Worm (Caenorhabditis elegans) whole organism, young adult: Measurements from ENCODE around the gene idpp-1.

ENCODE experiments used
- B0019.2 ChIP-seq: fragments of 200-800 bp; sonication (Bioruptor generic); conservative IDR thresholded peaks from 2 replicates; pipeline ENCODE4 v1.3.6; 2022; ENCODE audit warnings: missing genetic modification reagents, missing genetic modification characterization, missing compliant biosample characterization
- C17E4.6 ChIP-seq: fragments of 200-800 bp; sonication (Bioruptor generic); IDR thresholded peaks from 2 replicates; pipeline ENCODE4 v1.3.6; 2022; ENCODE audit warnings: missing genetic modification reagents, missing genetic modification characterization, missing compliant biosample characterization
- F49E8.2 ChIP-seq: sonication (generic microtip); optimal IDR thresholded peaks from 3 replicates; lab custom pipeline; 2017; ENCODE audit warnings: missing genetic modification characterization, mild to moderate bottlenecking, missing compliant biosample characterization, antibody characterized with exemption, moderate library complexity; ENCODE audit not compliant: insufficient read depth
- Y53G8AR.9 ChIP-seq: fragments of 200-800 bp; sonication (Bioruptor generic); conservative IDR thresholded peaks from 2 replicates; pipeline ENCODE4 v1.3.6; 2022; ENCODE audit warnings: missing genetic modification reagents, missing genetic modification characterization, missing compliant biosample characterization
- Y56A3A.18 ChIP-seq: fragments of 200-800 bp; sonication (Bioruptor generic); IDR thresholded peaks from 2 replicates; pipeline ENCODE4 v1.3.6; 2022; ENCODE audit warnings: missing genetic modification reagents, missing genetic modification characterization, missing compliant biosample characterization
- Y95B8A.8 ChIP-seq: fragments of 200-800 bp; sonication (Bioruptor generic); IDR thresholded peaks from 2 replicates; pipeline ENCODE4 v1.3.6; 2022; ENCODE audit warnings: missing genetic modification reagents, missing genetic modification characterization, missing compliant biosample characterization
- aptf-2 ChIP-seq: fragments of 200-800 bp; sonication (Bioruptor generic); conservative IDR thresholded peaks from 2 replicates; pipeline ENCODE4 v1.3.6; 2022; ENCODE audit warnings: missing genetic modification reagents, missing genetic modification characterization, missing compliant biosample characterization
- atf-7 ChIP-seq: sonication (generic microtip); optimal IDR thresholded peaks from 2 replicates; lab custom pipeline; 2017; ENCODE audit warnings: mild to moderate bottlenecking, missing genetic modification characterization, missing compliant biosample characterization
- cebp-1 ChIP-seq, 2 experiments: fragments of 200-800 bp in 1 of 2; sonication (Bioruptor generic) in 1 of 2; sonication (generic microtip) in 1 of 2; IDR thresholded peaks in 1 of 2; optimal IDR thresholded peaks in 1 of 2; 2 replicates each; pipeline versions ENCODE4 v1.3.6 to Lab custom; 2017 to 2022; ENCODE audit warnings: missing compliant biosample characterization in 2 of 2, missing genetic modification characterization in 2 of 2, mild to moderate bottlenecking in 1 of 2, missing genetic modification reagents in 1 of 2, moderate library complexity in 1 of 2
- cebp-2 ChIP-seq: fragments of 200-800 bp; sonication (Bioruptor generic); IDR thresholded peaks from 2 replicates; pipeline ENCODE4 v1.3.6; 2022; ENCODE audit warnings: missing genetic modification characterization, missing compliant biosample characterization
- ceh-58 ChIP-seq: fragments of 200-800 bp; sonication (Bioruptor generic); IDR thresholded peaks from 2 replicates; pipeline ENCODE4 v1.3.6; 2022; ENCODE audit warnings: missing genetic modification characterization, missing compliant biosample characterization
- ceh-91 ChIP-seq: fragments of 200-800 bp; sonication (Bioruptor generic); IDR thresholded peaks from 2 replicates; pipeline ENCODE4 v1.3.6; 2022; ENCODE audit warnings: missing genetic modification reagents, missing genetic modification characterization, missing compliant biosample characterization
- egrh-3 ChIP-seq: fragments of 200-800 bp; sonication (Bioruptor generic); IDR thresholded peaks from 2 replicates; pipeline ENCODE4 v1.3.6; 2022; ENCODE audit warnings: missing genetic modification reagents, missing genetic modification characterization, missing compliant biosample characterization
- hlh-12 ChIP-seq: sonication (generic microtip); optimal IDR thresholded peaks from 2 replicates; lab custom pipeline; 2016; ENCODE audit warnings: missing genetic modification characterization, missing compliant biosample characterization
- hsf-1 ChIP-seq: fragments of 200-800 bp; sonication (Bioruptor generic); IDR thresholded peaks from 2 replicates; pipeline ENCODE4 v1.3.6; 2022; ENCODE audit warnings: missing genetic modification reagents, missing genetic modification characterization, missing compliant biosample characterization
- lag-1 ChIP-seq: fragments of 200-800 bp; sonication (Bioruptor generic); IDR thresholded peaks from 2 replicates; pipeline ENCODE4 v1.3.6; 2022; ENCODE audit warnings: missing genetic modification reagents, missing genetic modification characterization, missing compliant biosample characterization
- let-526 ChIP-seq: fragments of 200-800 bp; sonication (Bioruptor generic); IDR thresholded peaks from 2 replicates; pipeline ENCODE4 v1.3.6; 2022; ENCODE audit warnings: missing genetic modification reagents, missing genetic modification characterization, missing compliant biosample characterization
- let-607 ChIP-seq, 2 experiments: fragments of 200-800 bp in 1 of 2; sonication (Bioruptor generic) in 1 of 2; sonication (generic microtip) in 1 of 2; optimal IDR thresholded peaks; 2 replicates each; lab custom pipeline; 2016 to 2018; ENCODE audit warnings: mild to moderate bottlenecking in 2 of 2, missing compliant biosample characterization in 2 of 2, missing genetic modification characterization in 2 of 2, moderate library complexity in 2 of 2, missing genotype in 1 of 2
- lin-35 ChIP-seq, 3 experiments: fragments of 150-350 bp in 2 of 3; sonication (generic microtip) in 1 of 3; optimal IDR thresholded peaks; 2 replicates each; lab custom pipeline; 2014 to 2018; ENCODE audit warnings: missing biosample characterization in 3 of 3, missing genetic modification characterization in 3 of 3, missing genetic modification reagents in 3 of 3
- lin-40 ChIP-seq: sonication (generic microtip); optimal IDR thresholded peaks from 2 replicates; lab custom pipeline; 2016; ENCODE audit warnings: missing genetic modification characterization, mild to moderate bottlenecking, missing compliant biosample characterization, missing genotype, missing genetic modification reagents
- lsl-1 ChIP-seq: fragments of 200-800 bp; sonication (Bioruptor generic); optimal IDR thresholded peaks from 2 replicates; lab custom pipeline; 2018; ENCODE audit warnings: mild to moderate bottlenecking, missing genetic modification characterization, moderate library complexity, missing compliant biosample characterization
- mcd-1 ChIP-seq: fragments of 200-800 bp; sonication (Bioruptor generic); IDR thresholded peaks from 2 replicates; pipeline ENCODE4 v1.3.6; 2022; ENCODE audit warnings: missing genetic modification reagents, missing genetic modification characterization, missing compliant biosample characterization
- mxl-1 ChIP-seq: sonication (generic microtip); optimal IDR thresholded peaks from 2 replicates; lab custom pipeline; 2016; ENCODE audit warnings: missing genetic modification characterization, missing compliant biosample characterization
- nfya-1 ChIP-seq: sonication (generic microtip); optimal IDR thresholded peaks from 2 replicates; lab custom pipeline; 2017; ENCODE audit warnings: antibody characterized with exemption, missing compliant biosample characterization, missing genetic modification characterization, borderline replicate concordance; ENCODE audit not compliant: insufficient read depth
- nhr-120 ChIP-seq: fragments of 200-800 bp; sonication (Bioruptor generic); IDR thresholded peaks from 2 replicates; pipeline ENCODE4 v1.3.6; 2022; ENCODE audit warnings: missing genetic modification characterization, missing compliant biosample characterization
- pha-4 ChIP-seq: fragments of 150-350 bp; sonication (generic microtip); optimal IDR thresholded peaks from 2 replicates; lab custom pipeline; 2014; ENCODE audit warnings: missing biosample characterization, missing genetic modification reagents, missing genetic modification characterization
- rpc-1 ChIP-seq, 2 experiments: fragments of 150-350 bp in 1 of 2; sonication (generic microtip) in 1 of 2; optimal IDR thresholded peaks; 2 replicates each; lab custom pipeline; 2014 to 2018; ENCODE audit warnings: missing biosample characterization in 1 of 2, missing genetic modification characterization in 1 of 2, missing genetic modification reagents in 1 of 2, missing genotype in 1 of 2
- snpc-1.3 ChIP-seq: sonication (generic microtip); optimal IDR thresholded peaks from 2 replicates; lab custom pipeline; 2017; ENCODE audit warnings: missing genetic modification characterization, mild to moderate bottlenecking, missing compliant biosample characterization, antibody characterized with exemption, moderate library complexity, missing genotype, missing genetic modification reagents; ENCODE audit not compliant: insufficient read depth
- snpc-3.4 ChIP-seq: sonication (generic microtip); optimal IDR thresholded peaks from 2 replicates; lab custom pipeline; 2017; ENCODE audit warnings: missing genetic modification characterization, mild to moderate bottlenecking, missing compliant biosample characterization, antibody characterized with exemption, moderate library complexity, missing genotype, missing genetic modification reagents
- somi-1 ChIP-seq: fragments of 200-800 bp; sonication (Bioruptor generic); optimal IDR thresholded peaks from 2 replicates; lab custom pipeline; 2018; ENCODE audit warnings: mild to moderate bottlenecking, missing genetic modification characterization, missing compliant biosample characterization
- tlf-1 ChIP-seq: fragments of 200-800 bp; sonication (Bioruptor generic); optimal IDR thresholded peaks from 2 replicates; lab custom pipeline; 2018; ENCODE audit warnings: mild to moderate bottlenecking, missing genetic modification characterization, missing compliant biosample characterization
- unc-130 ChIP-seq: sonication (generic microtip); optimal IDR thresholded peaks from 2 replicates; lab custom pipeline; 2016; ENCODE audit warnings: missing genetic modification reagents, missing genetic modification characterization, missing compliant biosample characterization
- xnd-1 ChIP-seq: sonication (generic microtip); optimal IDR thresholded peaks from 2 replicates; lab custom pipeline; 2016; ENCODE audit warnings: missing genotype, missing genetic modification reagents, missing genetic modification characterization, missing compliant biosample characterization
- zfh-2 ChIP-seq: fragments of 200-800 bp; sonication (Bioruptor generic); conservative IDR thresholded peaks from 2 replicates; pipeline ENCODE4 v1.3.6; 2022; ENCODE audit warnings: missing genetic modification reagents, missing genetic modification characterization, missing compliant biosample characterization
- ztf-18 ChIP-seq: sonication (generic microtip); optimal IDR thresholded peaks from 2 replicates; lab custom pipeline; 2016; ENCODE audit warnings: missing genotype, mild to moderate bottlenecking, missing genetic modification characterization, missing compliant biosample characterization
- ztf-28 ChIP-seq: fragments of 200-800 bp; sonication (Bioruptor generic); IDR thresholded peaks from 2 replicates; pipeline ENCODE4 v1.3.6; 2022; ENCODE audit warnings: missing genetic modification reagents, missing genetic modification characterization, missing compliant biosample characterization

The idpp-1 gene

ce11 chrIII:698814-699213, 41.7 kb upstream of the idpp-1 start (continued):
- TF ChIP-seq tlf-1, result no peak

DNA sequence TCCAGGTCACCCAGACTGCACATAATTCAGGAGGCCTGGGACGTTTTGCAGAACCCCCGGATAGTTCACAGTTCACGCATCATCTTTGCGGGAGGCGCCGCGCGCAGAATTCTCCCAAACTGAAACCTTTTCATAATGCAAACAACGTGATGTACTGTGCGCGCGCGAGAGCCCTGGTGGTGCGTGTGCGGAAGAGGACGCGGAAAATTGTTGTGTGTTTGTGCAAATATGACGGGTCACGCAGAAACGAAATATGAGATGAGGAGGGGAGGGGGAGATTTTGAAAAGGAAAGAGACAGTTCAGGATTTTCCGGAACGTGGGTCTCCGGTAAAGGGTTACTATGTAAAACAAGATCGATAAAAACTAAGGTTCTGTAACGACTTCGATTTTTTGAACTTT, 30.4 kb upstream of the idpp-1 start:
- no peak for TF ChIP-seq Y53G8AR.9 (GFP tag; lab: Robert Waterston, UW)
- no peak for TF ChIP-seq B0019.2 (GFP tag; lab: Robert Waterston, UW)
- TF ChIP-seq zfh-2 (GFP tag; lab: Robert Waterston, UW), result peak; percentile 43; the same call in 1 of the 2 replicates

- TF ChIP-seq B0019.2 (GFP tag; lab: Robert Waterston, UW), result no peak
- no peak for TF ChIP-seq pha-4 (tag; lab: Kevin White, UChicago)
- TF ChIP-seq Y53G8AR.9 (GFP tag; lab: Robert Waterston, UW), result no peak
- TF ChIP-seq aptf-2 (GFP tag; lab: Robert Waterston, UW), result no peak
Observed at ce11 chrIII:724819-725218, 15.7 kb upstream of the idpp-1 start, which contains the start of gene flp-24. Gene flp-24 (plus strand): TSS chrIII:725119.

DNA sequence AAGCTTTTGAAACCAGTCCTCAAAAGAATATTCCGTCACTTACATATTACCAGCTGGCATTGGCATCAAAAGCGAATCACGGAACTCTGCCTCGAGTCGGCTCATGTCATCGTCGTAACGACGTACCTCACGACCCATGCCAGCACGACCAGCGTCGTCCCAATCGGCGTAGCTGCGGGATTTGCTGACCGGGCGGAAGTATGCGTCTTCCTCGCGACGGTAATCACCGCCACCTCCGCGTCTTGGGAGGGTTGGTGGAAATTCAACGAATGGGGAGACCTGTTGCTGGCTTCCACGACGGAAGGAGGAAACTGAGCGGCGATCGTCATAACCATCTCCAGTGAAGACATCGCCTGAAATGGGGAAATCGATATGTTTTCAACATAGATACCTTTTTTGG, 12.4 kb upstream of the idpp-1 start:
- TF ChIP-seq unc-130 (GFP tag; lab: Kevin White, UChicago) (no peak), egrh-3 (GFP tag; lab: Robert Waterston, UW) (peak; percentile 33; the same call in 1 of the 2 replicates)

- TF ChIP-seq F49E8.2 (tag; lab: Kevin White, UChicago) (no peak), ztf-18 (tag; lab: Kevin White, UChicago) (no peak), hlh-12 (tag; lab: Kevin White, UChicago) (no peak), C17E4.6 (GFP tag; lab: Robert Waterston, UW) (no peak), atf-7 (no peak), ceh-58 (GFP tag; lab: Robert Waterston, UW) (no peak), mxl-1 (tag; lab: Kevin White, UChicago) (no peak), cebp-2 (GFP tag; lab: Robert Waterston, UW) (no peak), hsf-1 (GFP tag; lab: Robert Waterston, UW) (no peak), lsl-1 (GFP tag; lab: Kevin White, UChicago) (no peak), let-607 (tag; optimal IDR thresholded peaks at IDR 0.05; lab: Kevin White, UChicago) (no peak), rpc-1 (optimal IDR thresholded peaks at IDR 0.05; lab: Kevin White, UChicago) (no peak), rpc-1 (tag; optimal IDR thresholded peaks at IDR 0.05; lab: Kevin White, UChicago) (no peak), lag-1 (GFP tag; lab: Robert Waterston, UW) (no peak), xnd-1 (no peak)
Observed at ce11 chrIII:728694-729093, 11.8 kb upstream of the idpp-1 start.

- TF ChIP-seq nhr-120 (GFP tag; lab: Robert Waterston, UW) (no peak), let-526 (GFP tag; lab: Robert Waterston, UW) (no peak), ztf-28 (GFP tag; lab: Robert Waterston, UW) (no peak), Y56A3A.18 (GFP tag; lab: Robert Waterston, UW) (no peak), lin-35 (GFP tag; optimal IDR thresholded peaks at IDR 0.05; lab: Kevin White, UChicago) (no peak), cebp-1 (GFP tag; IDR thresholded peaks at IDR 0.05; lab: Robert Waterston, UW) (no peak), cebp-1 (tag; optimal IDR thresholded peaks at IDR 0.05; lab: Kevin White, UChicago) (no peak), snpc-1.3 (no peak), nfya-1 (tag; lab: Kevin White, UChicago) (no peak), somi-1 (GFP tag; lab: Kevin White, UChicago) (no peak), Y95B8A.8 (no peak), tlf-1 (no peak), lin-40 (tag; lab: Kevin White, UChicago) (no peak), B0019.2 (GFP tag; lab: Robert Waterston, UW) (no peak), unc-130 (GFP tag; lab: Kevin White, UChicago) (no peak), mcd-1 (GFP tag; lab: Robert Waterston, UW) (no peak), snpc-3.4 (tag; lab: Kevin White, UChicago) (no peak), ceh-91 (GFP tag; lab: Robert Waterston, UW) (no peak)
Observed at ce11 chrIII:744459-744858, 4.0 kb downstream of the idpp-1 start.
